Fruit fly (Drosophila melanogaster): Measurements from ENCODE around the gene RpL13A.
A peak's percentile ranks its signal among the peaks of the same experiment; 100 is the strongest.

The RpL13A gene

dm6 chr3R:5654692-5655181 is 30.5 kb downstream of the RpL13A start, which contains the start of the genes elm and MED27 (continued):
- TF ChIP-seq cato (GFP tag; optimal IDR thresholded peaks at IDR 0.05; ENCODE audit: borderline replicate concordance), result peak; percentile 91
- peak; percentile 85 for TF ChIP-seq peb (GFP tag; IDR thresholded peaks at IDR 0.05)
- peak; percentile 80 for TF ChIP-seq ab (GFP tag; optimal IDR thresholded peaks at IDR 0.05)
- TF ChIP-seq dysf (GFP tag; IDR thresholded peaks at IDR 0.05), result peak; percentile 94
- TF ChIP-seq Hey (tag; optimal IDR thresholded peaks at IDR 0.05), result peak; percentile 56
- peak; percentile 92 for TF ChIP-seq dan (GFP tag; IDR thresholded peaks at IDR 0.05)
- TF ChIP-seq CG12299 (tag; optimal IDR thresholded peaks at IDR 0.05), result peak; percentile 77
- TF ChIP-seq CG6854 (GFP tag; optimal IDR thresholded peaks at IDR 0.05), result peak; percentile 61
- TF ChIP-seq oc (tag; optimal IDR thresholded peaks at IDR 0.05), result peak; percentile 67
- TF ChIP-seq CG14014 (GFP tag; IDR thresholded peaks at IDR 0.05), result peak; percentile 93
- peak; percentile 72; the same call in 1 of the 2 replicates for TF ChIP-seq toy (GFP tag; IDR thresholded peaks at IDR 0.05)
- TF ChIP-seq CG32772 (GFP tag; IDR thresholded peaks at IDR 0.05), result peak; percentile 95
- TF ChIP-seq CG13894 (tag; optimal IDR thresholded peaks at IDR 0.05), result peak; percentile 92
- peak; percentile 88 for TF ChIP-seq CG5245 (GFP tag; optimal IDR thresholded peaks at IDR 0.05)
- TF ChIP-seq Vsx1 (GFP tag; optimal IDR thresholded peaks at IDR 0.05), result no peak
- peak; percentile 67 for TF ChIP-seq Asciz (GFP tag; optimal IDR thresholded peaks at IDR 0.05)
- peak; percentile 94 for TF ChIP-seq vvl (GFP tag; IDR thresholded peaks at IDR 0.05)
- TF ChIP-seq chm (GFP tag; IDR thresholded peaks at IDR 0.05), result peak; percentile 74; the same call in 1 of the 2 replicates
- TF ChIP-seq ewg (GFP tag; optimal IDR thresholded peaks at IDR 0.05), result peak; percentile 80
- TF ChIP-seq stc (GFP tag; IDR thresholded peaks at IDR 0.05), result peak; percentile 75
- TF ChIP-seq CG12219 (GFP tag; optimal IDR thresholded peaks at IDR 0.05), result peak; percentile 75
- TF ChIP-seq Mes4 (GFP tag; optimal IDR thresholded peaks at IDR 0.05), result peak; percentile 84
- no peak for TF ChIP-seq CG1832 (GFP tag; optimal IDR thresholded peaks at IDR 0.05)
- no peak for TF ChIP-seq Tbp (GFP tag; optimal IDR thresholded peaks at IDR 0.05)
- TF ChIP-seq Lim3 (GFP tag; IDR thresholded peaks at IDR 0.05), result peak; percentile 81
- TF ChIP-seq vfl (GFP tag; optimal IDR thresholded peaks at IDR 0.05), result peak; percentile 94
- TF ChIP-seq Hmr (GFP tag; optimal IDR thresholded peaks at IDR 0.05), result peak; percentile 93
- no peak for TF ChIP-seq dmrt99B (tag; optimal IDR thresholded peaks at IDR 0.05)
- peak; percentile 96 for TF ChIP-seq CG14710 (tag; optimal IDR thresholded peaks at IDR 0.05)
- peak; percentile 79 for TF ChIP-seq Bdp1 (GFP tag; optimal IDR thresholded peaks at IDR 0.05)
- TF ChIP-seq Nf-YA (GFP tag; IDR thresholded peaks at IDR 0.05), result peak; percentile 81
- peak; percentile 90 for TF ChIP-seq trem (tag; optimal IDR thresholded peaks at IDR 0.05)
- TF ChIP-seq CG8765 (GFP tag; IDR thresholded peaks at IDR 0.05), result peak; percentile 92
- peak; percentile 98 for TF ChIP-seq knrl (GFP tag; IDR thresholded peaks at IDR 0.05; ENCODE audit: partially characterized antibody)
- TF ChIP-seq Trl (optimal IDR thresholded peaks at IDR 0.05), result no peak
- TF ChIP-seq Trl (GFP tag; optimal IDR thresholded peaks at IDR 0.05), result peak; percentile 93
- TF ChIP-seq CG16813 (GFP tag; IDR thresholded peaks at IDR 0.05; ENCODE audit: partially characterized antibody), result peak; percentile 98
- TF ChIP-seq lilli (GFP tag; optimal IDR thresholded peaks at IDR 0.05), result peak; percentile 98
- TF ChIP-seq ind (GFP tag; optimal IDR thresholded peaks at IDR 0.05), result peak; percentile 95
- peak; percentile 84 for TF ChIP-seq bbx (GFP tag; IDR thresholded peaks at IDR 0.05; ENCODE audit: partially characterized antibody)
- peak; percentile 25; the same call in 1 of the 2 replicates for TF ChIP-seq CG16779 (GFP tag; IDR thresholded peaks at IDR 0.05)
- peak; percentile 96 for TF ChIP-seq CG1602 (GFP tag; optimal IDR thresholded peaks at IDR 0.05)
- TF ChIP-seq CG3726 (GFP tag; IDR thresholded peaks at IDR 0.05), result peak; percentile 86; the same call in 2 of the 3 replicates
- TF ChIP-seq sug (tag; optimal IDR thresholded peaks at IDR 0.05), result peak; percentile 95
- peak; percentile 61 for TF ChIP-seq CG6654 (GFP tag; optimal IDR thresholded peaks at IDR 0.05)
- TF ChIP-seq CG2199 (GFP tag; IDR thresholded peaks at IDR 0.05), result 0 out of 3 replicates have a peak, but pooled peaks have one; percentile 67
- TF ChIP-seq CG7928 (GFP tag; optimal IDR thresholded peaks at IDR 0.05), result peak; percentile 72
- peak; percentile 88 for TF ChIP-seq nerfin-2 (GFP tag; IDR thresholded peaks at IDR 0.05; ENCODE audit: partially characterized antibody)
- TF ChIP-seq YL-1 (GFP tag; optimal IDR thresholded peaks at IDR 0.05), result peak; percentile 76
- peak; percentile 92 for TF ChIP-seq wdn (GFP tag; IDR thresholded peaks at IDR 0.05)
- TF ChIP-seq BEAF-32 (GFP tag; optimal IDR thresholded peaks at IDR 0.05), result peak; percentile 99

All from whole organism, embryonic.